Worm (Caenorhabditis elegans) whole organism, L2 larva: Measurements from ENCODE around the gene F53A3.7.

ENCODE experiments used
- R02D3.7 ChIP-seq: fragments of 150-350 bp; optimal IDR thresholded peaks from 2 replicates; lab custom pipeline; 2014; ENCODE audit warnings: missing biosample characterization, missing genetic modification characterization
- alr-1 ChIP-seq: fragments of 150-350 bp; optimal IDR thresholded peaks from 2 replicates; lab custom pipeline; 2014; ENCODE audit warnings: missing biosample characterization, missing genetic modification characterization
- aly-2 ChIP-seq: fragments of 150-350 bp; optimal IDR thresholded peaks from 2 replicates; lab custom pipeline; 2014; ENCODE audit warnings: missing biosample characterization, missing genetic modification characterization
- ama-1 ChIP-seq: fragments of 150-350 bp; optimal IDR thresholded peaks from 2 replicates; lab custom pipeline; 2018; ENCODE audit warnings: inconsistent platforms
- lin-13 ChIP-seq: fragments of 150-350 bp; optimal IDR thresholded peaks from 2 replicates; lab custom pipeline; 2014; ENCODE audit warnings: missing biosample characterization, missing genetic modification reagents, missing genetic modification characterization
- lin-39 ChIP-seq: fragments of 150-350 bp; optimal IDR thresholded peaks from 2 replicates; lab custom pipeline; 2014; ENCODE audit warnings: missing biosample characterization, missing genetic modification reagents, missing genetic modification characterization
- lsy-2 ChIP-seq, 2 experiments: fragments of 150-350 bp in 1 of 2; sonication (generic microtip) in 1 of 2; optimal IDR thresholded peaks; 2 replicates each; lab custom pipeline; 2014 to 2017; ENCODE audit warnings: missing biosample characterization in 2 of 2, missing genetic modification characterization in 2 of 2
- nhr-6 ChIP-seq: fragments of 150-350 bp; optimal IDR thresholded peaks from 2 replicates; lab custom pipeline; 2014; ENCODE audit warnings: missing biosample characterization, missing genetic modification characterization
- sma-3 ChIP-seq: sonication (generic microtip); optimal IDR thresholded peaks from 2 replicates; lab custom pipeline; 2016; ENCODE audit warnings: missing genetic modification reagents, missing genetic modification characterization, missing compliant biosample characterization
- unc-39 ChIP-seq: fragments of 150-350 bp; optimal IDR thresholded peaks from 2 replicates; lab custom pipeline; 2014; ENCODE audit warnings: missing biosample characterization, missing genetic modification characterization

DNA sequence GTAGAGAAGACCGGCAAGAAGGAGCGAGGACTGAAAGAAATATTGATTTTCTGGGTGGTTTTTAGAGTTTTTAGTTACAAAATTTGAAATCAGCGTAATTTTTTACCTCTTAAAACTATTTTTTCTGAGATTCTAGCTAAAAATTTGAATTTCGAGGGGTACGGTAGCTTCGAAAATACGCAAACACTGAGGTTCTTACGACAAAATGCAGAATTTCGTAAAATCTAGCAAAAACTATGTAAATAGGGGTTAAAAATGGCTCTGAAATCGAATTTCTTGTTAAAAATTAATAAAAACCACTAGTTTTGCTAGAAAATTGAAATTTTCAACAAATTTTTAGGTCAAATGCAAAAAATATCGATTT, 11.7 kb upstream of the F53A3.7 start:
- TF ChIP-seq lsy-2 (tag; optimal IDR thresholded peaks at IDR 0.05; lab: Kevin White, UChicago) = peak in 1 of 2 experiments; percentile 47
- TF ChIP-seq lin-13 (GFP tag; lab: Kevin White, UChicago) = no peak
- no peak for TF ChIP-seq R02D3.7 (tag; lab: Kevin White, UChicago)
- no peak for TF ChIP-seq aly-2 (tag; lab: Kevin White, UChicago)
- TF ChIP-seq alr-1 (tag; lab: Kevin White, UChicago) = no peak
- TF ChIP-seq ama-1 (lab: Kevin White, UChicago) = no peak
- TF ChIP-seq sma-3 (GFP tag; lab: Kevin White, UChicago) = no peak
- no peak for TF ChIP-seq unc-39 (tag; lab: Kevin White, UChicago)
- no peak for TF ChIP-seq nhr-6 (tag; lab: Kevin White, UChicago)
- TF ChIP-seq lin-39 (tag; lab: Kevin White, UChicago) = no peak
